Fruit fly (Drosophila melanogaster) S2 (cell line): ENCODE data around the gene CG9386.

Experiments used
- CG8478 ChIP-seq: fragments of >200 bp; optimal IDR thresholded peaks from 2 replicates; lab custom pipeline; 2018
- CTCF ChIP-seq, 2 experiments: fragments of >200 bp; optimal IDR thresholded peaks; 2 replicates each; lab custom pipeline; 2018

The CG9386 gene

DNA sequence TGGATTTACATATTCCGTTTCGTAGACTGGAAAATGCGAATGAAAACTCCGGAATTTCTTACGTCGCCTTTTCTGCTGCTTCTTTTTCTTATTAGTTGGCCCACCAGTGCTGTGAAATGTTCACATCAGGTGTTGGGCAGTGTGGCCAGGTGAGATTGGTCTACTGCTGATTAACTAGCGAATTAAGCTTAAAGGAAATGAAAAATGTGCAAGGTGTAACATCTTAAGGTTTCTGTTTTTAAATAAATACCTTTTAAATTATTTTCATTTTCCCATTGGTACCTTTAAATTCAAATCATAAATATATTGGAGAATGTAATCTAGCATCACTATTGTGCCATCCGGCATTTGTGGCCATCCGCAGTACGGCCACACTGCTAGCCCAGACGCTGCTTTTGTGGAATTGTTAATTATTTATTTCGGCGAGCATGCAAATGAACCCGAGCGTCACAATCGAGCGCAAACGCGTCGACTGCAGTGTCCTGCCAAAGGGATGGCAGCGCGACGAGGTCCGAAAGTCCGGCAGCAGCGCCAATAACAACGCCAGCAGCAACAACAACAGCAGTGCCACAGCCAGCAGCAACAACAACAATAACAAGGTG lies 4.3 kb upstream of the CG9386 start, which contains the start of the genes AP-1mu and MBD-like:
Gene AP-1mu (minus strand): TSS at position 113 of the 602 bp plus-strand sequence.
Gene MBD-like (plus strand): TSS at position 348 of the 602 bp plus-strand sequence.
- no peak for TF ChIP-seq CG8478 (lab: Kevin White, UChicago)
- TF ChIP-seq CTCF (optimal IDR thresholded peaks at IDR 0.05; lab: Kevin White, UChicago) = no peak

DNA sequence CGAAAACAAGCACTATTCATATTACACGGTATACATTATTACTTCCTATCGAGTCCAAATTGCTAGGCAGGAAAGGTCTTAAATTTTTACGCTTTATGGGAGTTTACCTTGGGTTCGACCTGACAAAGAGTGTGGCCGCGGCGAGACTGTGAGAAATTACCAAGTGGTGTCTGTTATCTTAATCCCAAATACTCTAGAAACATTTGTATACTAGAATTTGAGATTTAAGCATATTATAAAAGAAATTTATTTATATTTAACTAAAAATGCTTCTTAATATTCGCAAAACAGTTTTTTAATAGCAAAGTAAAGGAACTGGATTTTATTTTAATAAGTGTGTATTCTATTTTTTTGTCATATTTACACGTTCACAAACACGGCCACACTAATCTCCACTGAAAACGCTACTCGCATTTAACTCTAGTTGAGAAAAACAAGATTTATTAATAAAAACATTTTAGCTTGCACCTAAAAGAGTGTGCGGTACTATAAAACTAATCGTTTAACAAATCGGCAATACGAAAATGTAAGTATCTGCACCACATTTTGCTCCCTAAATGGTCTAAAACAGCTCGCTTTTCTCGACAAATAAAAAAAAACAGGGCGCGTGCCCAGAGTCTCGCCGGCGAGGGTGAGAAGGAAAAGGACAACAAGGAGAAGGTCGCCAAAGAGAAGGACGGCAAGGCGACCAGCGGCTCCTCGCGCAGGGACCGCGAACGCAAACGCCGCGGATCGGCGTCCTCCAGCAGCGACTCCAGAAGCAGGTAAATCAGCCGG lies 3.4 kb downstream of the CG9386 start, which contains the start of the genes mura and RnpS1:
Gene mura (minus strand): TSS at position 148 of the 777 bp plus-strand sequence.
Gene RnpS1 (plus strand): TSS at position 376 of the 777 bp plus-strand sequence.
- no peak for TF ChIP-seq CTCF (optimal IDR thresholded peaks at IDR 0.05; lab: Kevin White, UChicago)

DNA sequence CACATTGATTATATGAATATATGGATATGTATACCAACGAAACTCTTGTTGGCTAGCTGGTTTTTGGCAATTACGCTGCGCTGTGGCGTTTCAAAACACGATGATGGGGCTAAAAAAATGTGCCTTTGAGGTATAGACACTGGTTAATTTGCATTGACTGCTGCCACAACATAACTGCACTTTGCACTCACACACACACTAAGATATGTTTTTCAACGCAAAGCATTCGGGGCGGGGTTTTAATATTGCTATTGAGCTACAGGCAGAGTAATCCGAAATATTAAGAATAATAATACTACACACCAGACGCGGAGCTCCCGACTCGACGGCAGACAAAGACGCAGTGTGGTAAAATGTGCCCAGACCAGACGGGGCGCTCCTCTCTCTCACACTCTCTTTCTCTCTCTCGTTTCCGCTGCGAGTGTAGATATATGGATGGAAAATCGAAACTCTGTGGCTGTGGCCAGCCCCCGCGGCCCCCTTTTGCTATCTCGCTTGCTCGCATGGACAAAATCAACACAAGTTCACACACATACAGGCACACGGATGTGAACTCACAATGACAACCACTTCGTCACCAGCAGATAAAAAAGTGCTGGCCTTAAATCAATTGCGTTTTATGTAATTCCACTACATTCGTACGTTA lies 4.1 kb downstream of the CG9386 start:
- TF ChIP-seq CG8478 (lab: Kevin White, UChicago) (no peak), CTCF (optimal IDR thresholded peaks at IDR 0.05; lab: Kevin White, UChicago) (no peak)

DNA sequence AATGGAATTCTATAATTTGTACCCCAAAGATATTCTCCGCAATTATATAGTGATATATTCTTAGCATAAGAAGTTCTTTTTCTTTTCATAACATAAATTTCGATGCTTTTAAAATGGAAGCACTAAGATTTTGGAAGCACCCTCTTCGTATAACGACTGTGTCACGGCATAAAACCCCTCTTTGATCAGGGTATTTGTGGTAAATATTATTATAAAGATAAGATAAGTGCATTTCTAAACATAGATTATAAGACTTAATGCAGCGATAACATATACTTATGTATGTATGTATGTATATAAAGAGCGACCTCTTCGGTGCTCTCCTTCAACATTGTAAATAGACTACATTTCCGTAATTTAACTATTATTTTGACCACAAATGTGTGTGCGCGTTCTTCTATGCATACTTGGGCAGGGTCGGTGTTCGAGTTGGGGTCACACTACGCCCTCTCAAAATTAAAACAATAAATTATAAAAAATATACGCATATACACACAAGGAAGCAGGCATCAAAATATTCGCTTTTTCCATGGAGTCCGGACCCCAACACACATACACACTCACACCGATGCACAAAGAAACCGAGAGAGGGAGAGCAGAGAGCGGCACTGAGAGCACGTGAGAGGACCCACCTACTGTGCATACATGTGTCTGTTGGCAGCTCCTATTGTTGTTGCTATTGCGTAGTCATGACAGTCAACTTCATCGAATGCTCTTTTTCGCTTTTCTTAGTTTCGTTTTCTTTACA lies 4.8 kb downstream of the CG9386 start:
- TF ChIP-seq CG8478 (lab: Kevin White, UChicago) (no peak), CTCF (optimal IDR thresholded peaks at IDR 0.05; lab: Kevin White, UChicago) (no peak)

DNA sequence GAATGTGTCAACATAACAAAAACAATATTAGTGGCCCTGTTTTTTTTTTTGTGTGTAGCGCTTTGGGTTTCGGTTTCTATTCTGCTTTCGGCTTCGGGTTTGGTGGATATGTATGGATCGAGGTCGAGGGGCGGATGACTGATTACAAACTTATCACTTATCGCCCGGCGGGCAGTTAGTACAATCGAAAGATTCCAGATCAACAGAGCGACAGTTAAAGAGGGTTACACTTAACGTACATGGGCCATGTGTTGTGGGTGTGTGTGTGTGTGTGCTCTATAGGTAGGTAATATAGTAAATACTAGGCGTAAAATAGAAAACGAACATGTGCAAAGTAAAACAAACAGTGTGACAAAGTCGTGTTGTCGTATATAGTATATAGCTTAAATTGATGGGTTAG lies 6.4 kb downstream of the CG9386 start:
- TF ChIP-seq CTCF (optimal IDR thresholded peaks at IDR 0.05; lab: Kevin White, UChicago) = no peak
- no peak for TF ChIP-seq CG8478 (lab: Kevin White, UChicago)

DNA sequence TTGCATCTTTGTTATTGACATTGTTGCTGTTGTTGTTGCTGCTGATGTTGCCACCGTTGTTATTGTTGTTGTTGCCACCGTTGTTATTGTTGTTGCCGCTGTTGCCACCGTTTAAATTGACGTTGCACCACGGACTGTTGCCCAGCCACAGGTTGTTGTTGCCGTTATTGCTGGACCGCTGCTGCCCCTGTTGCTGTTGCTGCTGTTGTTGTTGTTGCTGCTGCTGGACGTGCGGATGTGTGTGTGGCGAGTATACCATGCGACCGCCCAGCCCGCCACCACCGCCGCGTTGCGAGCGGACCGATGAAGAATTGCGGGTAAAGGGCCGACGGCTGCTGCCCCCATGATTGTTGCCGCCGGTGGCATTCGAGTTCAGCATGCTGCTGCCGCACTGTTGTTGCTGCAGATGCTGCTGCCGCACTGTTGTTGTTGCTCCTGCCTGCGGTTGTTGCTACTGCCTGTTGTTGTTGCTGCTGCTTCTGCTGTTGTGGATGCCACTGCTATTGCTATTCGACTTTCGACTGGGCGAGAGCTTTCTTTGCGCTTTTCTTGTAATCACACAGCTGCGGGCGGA lies 8.3 kb downstream of the CG9386 start:
- TF ChIP-seq CG8478 (lab: Kevin White, UChicago) = no peak
- TF ChIP-seq CTCF (optimal IDR thresholded peaks at IDR 0.05; lab: Kevin White, UChicago) = no peak

DNA sequence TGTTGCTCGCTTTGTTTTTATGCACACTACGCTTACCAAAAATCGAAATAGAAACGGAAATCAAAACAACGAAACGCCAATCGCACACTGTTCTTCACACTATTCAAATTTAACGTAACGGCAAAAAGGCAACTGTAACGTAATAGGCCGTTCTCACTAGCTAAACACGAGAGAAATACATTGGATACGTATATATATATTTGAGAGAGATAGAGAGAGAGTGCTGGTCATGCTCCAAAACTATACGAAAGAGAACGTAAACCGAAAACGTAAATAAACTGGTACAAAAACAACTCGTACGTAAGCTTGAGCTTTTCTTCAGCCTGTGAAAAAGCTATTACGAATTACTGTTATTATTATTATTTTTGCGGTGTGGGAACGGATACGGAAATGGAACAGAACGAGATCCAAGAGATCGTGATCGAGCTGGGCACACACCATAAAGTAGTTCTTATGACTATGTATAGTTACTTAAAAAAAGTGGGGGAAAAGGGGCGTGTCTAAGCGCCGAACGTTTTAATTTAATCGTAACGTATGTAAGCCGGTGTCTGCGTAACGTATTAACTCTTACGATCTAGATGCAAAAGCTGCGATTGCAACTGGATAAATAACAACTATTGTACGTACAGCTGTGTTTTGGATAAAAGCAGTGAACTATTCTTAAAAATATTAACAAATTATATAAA lies 11.6 kb downstream of the CG9386 start:
- no peak for TF ChIP-seq CG8478 (lab: Kevin White, UChicago)
- no peak for TF ChIP-seq CTCF (optimal IDR thresholded peaks at IDR 0.05; lab: Kevin White, UChicago)

DNA sequence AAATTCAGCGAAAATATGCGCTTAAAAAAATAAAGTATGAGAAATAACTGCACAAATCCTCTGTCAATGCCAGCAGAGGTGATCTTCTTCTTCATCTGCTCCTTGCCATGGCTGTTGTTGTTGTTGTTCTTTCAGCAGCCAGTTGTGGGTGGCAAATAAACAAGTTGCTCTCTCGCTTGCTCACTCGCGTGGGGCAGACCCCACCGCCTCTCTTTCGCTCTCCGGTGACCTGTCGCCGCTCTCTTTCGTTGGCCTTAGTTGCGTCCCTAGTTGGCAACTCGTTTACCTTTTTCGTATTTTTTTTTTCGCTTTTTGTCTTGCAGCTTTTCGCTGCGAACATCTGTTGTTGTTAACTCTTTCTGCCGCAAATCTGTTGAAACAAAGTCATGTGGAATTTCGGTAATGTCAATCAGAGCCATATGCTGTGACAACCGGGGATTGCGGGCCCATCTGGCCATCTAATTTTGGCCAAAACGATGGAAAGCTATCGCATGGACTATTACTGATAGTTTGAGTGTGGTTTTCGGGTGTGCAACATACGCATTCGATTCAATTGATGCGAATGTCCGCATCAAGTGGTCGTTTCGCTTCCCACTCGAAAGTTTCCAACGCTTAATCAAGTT lies 20.5 kb downstream of the CG9386 start:
- no peak for TF ChIP-seq CTCF (optimal IDR thresholded peaks at IDR 0.05; lab: Kevin White, UChicago)
- TF ChIP-seq CG8478 (lab: Kevin White, UChicago) = no peak

DNA sequence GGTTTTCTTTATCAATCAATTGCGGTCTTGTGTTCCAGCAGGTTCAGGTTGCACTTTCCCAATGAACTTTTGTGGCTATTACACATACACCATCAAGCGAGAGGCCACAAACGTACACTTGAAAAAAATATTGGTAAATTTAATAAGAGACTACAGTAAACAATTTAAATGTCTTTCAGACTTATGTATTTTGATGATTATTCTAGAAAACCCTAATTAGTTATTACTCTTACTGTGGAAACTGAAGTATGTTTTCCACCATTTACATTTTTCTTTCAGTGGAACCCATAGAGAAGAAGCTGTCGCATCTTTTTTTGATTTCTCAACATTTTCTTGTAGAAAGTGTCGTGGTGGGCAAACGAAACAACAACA lies 21.1 kb downstream of the CG9386 start:
- TF ChIP-seq CG8478 (lab: Kevin White, UChicago) = no peak
- TF ChIP-seq CTCF (optimal IDR thresholded peaks at IDR 0.05; lab: Kevin White, UChicago) = no peak

DNA sequence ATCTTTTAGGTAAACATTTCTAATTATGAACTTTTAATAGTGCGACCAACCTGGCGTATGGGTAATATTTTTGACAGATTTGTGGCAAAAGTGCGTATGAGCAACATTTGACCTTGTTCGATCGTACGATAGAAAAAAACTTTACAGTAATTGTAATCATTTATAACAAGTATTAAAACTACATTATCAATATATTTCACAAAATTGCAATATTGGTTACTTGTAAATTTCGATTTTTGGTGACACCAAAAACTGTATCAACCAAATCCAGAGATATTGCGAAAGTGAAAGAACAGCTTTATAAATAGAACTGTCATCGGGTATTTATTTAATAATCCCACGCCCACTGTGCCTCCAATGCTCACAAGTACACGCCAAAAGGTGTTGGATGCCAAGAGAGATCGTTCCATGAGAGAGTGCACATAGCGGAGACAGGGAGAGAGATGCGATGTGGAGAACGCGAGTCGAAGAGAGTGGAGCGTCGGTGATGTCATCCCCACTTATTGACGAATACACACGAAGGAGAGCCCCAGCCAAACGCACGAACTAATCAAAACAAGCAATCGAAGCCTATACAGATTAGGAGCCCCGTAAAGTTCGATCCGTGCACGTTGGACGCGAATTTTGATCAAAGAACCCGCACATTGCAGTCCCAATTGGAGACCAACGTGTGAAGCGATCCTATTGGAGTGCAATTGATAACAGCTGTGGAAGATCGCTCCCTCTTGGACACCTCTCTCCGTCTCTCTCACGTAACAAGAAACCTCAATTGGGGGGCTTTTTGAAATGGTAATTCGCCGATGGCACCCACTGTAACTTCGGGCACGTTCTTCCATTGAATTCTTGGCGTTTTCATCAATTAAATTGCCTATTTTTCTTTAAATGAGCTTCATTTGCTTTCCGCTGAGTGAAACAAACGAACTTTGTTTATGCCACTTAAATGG lies 21.8 kb downstream of the CG9386 start:
- TF ChIP-seq CG8478 (lab: Kevin White, UChicago) = no peak
- no peak for TF ChIP-seq CTCF (optimal IDR thresholded peaks at IDR 0.05; lab: Kevin White, UChicago)

DNA sequence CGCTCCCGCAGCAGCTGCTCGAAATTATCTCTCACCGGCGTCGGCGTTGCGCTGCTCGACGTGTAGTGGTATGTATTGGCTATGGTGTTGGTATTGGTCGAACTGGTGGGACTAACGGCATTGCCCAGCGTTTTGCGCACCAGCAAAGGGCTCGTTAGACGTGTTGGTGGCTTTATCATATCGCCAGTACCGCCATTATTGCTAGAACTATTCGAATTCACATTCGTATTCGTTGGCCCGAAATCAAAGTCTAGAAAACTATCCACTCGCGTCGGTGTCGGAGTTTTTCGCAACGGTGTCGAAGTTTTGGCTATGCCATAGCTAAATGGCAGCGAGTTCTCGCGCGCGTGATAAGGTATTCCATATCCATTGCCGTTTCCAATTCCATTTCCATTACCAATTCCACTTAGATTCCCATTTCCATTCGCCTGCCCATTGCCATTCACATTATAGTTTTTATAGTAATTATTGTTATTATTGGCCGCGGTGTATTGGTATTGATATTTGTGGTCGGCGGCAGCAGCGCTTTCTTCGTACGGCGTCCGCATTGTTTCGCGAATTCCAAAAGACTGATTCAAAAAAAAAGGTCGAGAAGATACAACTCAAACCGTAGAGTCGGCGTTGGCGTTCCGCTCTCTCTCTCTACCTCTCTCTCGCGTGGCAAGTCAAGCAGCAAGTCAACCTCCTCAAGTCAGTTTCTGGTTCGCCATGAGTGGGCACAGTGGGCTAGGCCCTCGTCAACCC lies 22.6 kb downstream of the CG9386 start, which contains the start of gene by:
Gene by (minus strand): TSS at position 575 of the 744 bp plus-strand sequence.
- no peak for TF ChIP-seq CTCF (optimal IDR thresholded peaks at IDR 0.05; lab: Kevin White, UChicago)
- TF ChIP-seq CG8478 (lab: Kevin White, UChicago) = no peak
